Worm (Caenorhabditis elegans): ENCODE data around the gene srd-33.

srd-33 gene

ce11 chrV:4920690-4921152, 48.6 kb downstream of the srd-33 start, which contains the start of the genes C02E7.8 and srh-23:
TSS of gene C02E7.8 (minus strand) at chrV:4920790.
TSS of gene srh-23 (plus strand) at chrV:4921102.
- TF ChIP-seq dao-5 (tag; optimal IDR thresholded peaks at IDR 0.05) (no peak), W03F9.2 (tag; optimal IDR thresholded peaks at IDR 0.05) (no peak), him-1 (tag; optimal IDR thresholded peaks at IDR 0.05) (no peak)

- TF ChIP-seq W03F9.2 (tag; optimal IDR thresholded peaks at IDR 0.05) (no peak), dao-5 (tag; optimal IDR thresholded peaks at IDR 0.05) (no peak), him-1 (tag; optimal IDR thresholded peaks at IDR 0.05) (no peak)
Measured at ce11 chrV:4922024-4922423, 49.9 kb downstream of the srd-33 start, which contains the start of gene srh-22. TSS of gene srh-22 (plus strand) at chrV:4922324.
